Worm (Caenorhabditis elegans) whole organism, L3 larva: ENCODE measurements around the gene taf-11.3.

Experiments used
- ama-1 ChIP-seq: fragments of 150-350 bp; optimal IDR thresholded peaks from 2 replicates; lab custom pipeline; 2018
- elt-2 ChIP-seq: sonication (generic microtip); optimal IDR thresholded peaks from 2 replicates; lab custom pipeline; 2016; ENCODE audit warnings: missing genetic modification reagents, mild to moderate bottlenecking, missing genetic modification characterization, missing compliant biosample characterization
- lin-39 ChIP-seq: fragments of 150-350 bp; optimal IDR thresholded peaks from 2 replicates; lab custom pipeline; 2018; ENCODE audit warnings: missing biosample characterization, missing genetic modification reagents, missing genetic modification characterization
- nfya-1 ChIP-seq: sonication (generic microtip); optimal IDR thresholded peaks from 2 replicates; lab custom pipeline; 2017; ENCODE audit warnings: missing genetic modification characterization, mild to moderate bottlenecking, missing compliant biosample characterization, antibody characterized with exemption, moderate library complexity; ENCODE audit not compliant: insufficient read depth
- nhr-11 ChIP-seq: fragments of 150-350 bp; optimal IDR thresholded peaks from 2 replicates; lab custom pipeline; 2014; ENCODE audit warnings: missing biosample characterization, missing genetic modification characterization
- nhr-77 ChIP-seq: fragments of 150-350 bp; optimal IDR thresholded peaks from 2 replicates; lab custom pipeline; 2014; ENCODE audit warnings: missing biosample characterization, missing genetic modification characterization
- tbx-2 ChIP-seq: sonication (generic microtip); optimal IDR thresholded peaks from 2 replicates; lab custom pipeline; 2016; ENCODE audit warnings: mild to moderate bottlenecking, missing genetic modification characterization, missing compliant biosample characterization
- ztf-11 ChIP-seq: fragments of 150-350 bp; optimal IDR thresholded peaks from 2 replicates; lab custom pipeline; 2014; ENCODE audit warnings: missing biosample characterization, missing genetic modification characterization
- ztf-4 ChIP-seq: fragments of 150-350 bp; optimal IDR thresholded peaks from 2 replicates; lab custom pipeline; 2014; ENCODE audit warnings: missing biosample characterization, missing genetic modification characterization

DNA sequence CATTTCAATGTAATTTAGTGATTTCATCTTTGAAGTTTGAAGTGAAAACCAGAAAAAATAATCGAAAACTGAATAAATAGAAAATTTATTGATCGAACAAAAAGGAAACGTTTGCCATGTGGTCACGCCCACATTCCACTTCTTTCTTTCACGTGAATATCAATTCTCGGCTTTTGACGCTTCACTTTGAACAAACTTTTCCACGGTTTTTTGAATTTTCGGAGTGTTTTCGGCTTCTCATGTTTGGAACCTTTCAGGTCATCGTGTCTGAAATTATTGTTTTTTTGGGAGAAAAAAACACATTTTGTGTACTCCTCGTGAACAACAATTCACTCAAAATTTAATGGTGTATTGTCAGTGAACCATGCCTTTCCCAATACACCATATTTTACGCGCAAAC lies 47.9 kb upstream of the taf-11.3 start, which contains the start of gene T21C12.8:
- TF ChIP-seq nhr-11 (tag; lab: Kevin White, UChicago) (no peak), nhr-77 (tag; lab: Kevin White, UChicago) (no peak), lin-39 (tag; lab: Kevin White, UChicago) (no peak), ztf-11 (tag; lab: Kevin White, UChicago) (no peak), tbx-2 (tag; lab: Kevin White, UChicago) (no peak), ama-1 (lab: Kevin White, UChicago) (no peak), nfya-1 (tag; lab: Kevin White, UChicago) (no peak), ztf-4 (no peak), elt-2 (tag; lab: Kevin White, UChicago) (no peak)
